Fruit fly (Drosophila melanogaster) whole organism, prepupa: ENCODE data around the gene Cht11.

Experiments used
- CG10669 ChIP-seq: fragments of 200-800 bp; sonication (Bioruptor generic); optimal IDR thresholded peaks from 3 replicates; lab custom pipeline; 2018; ENCODE audit warnings: missing biosample characterization, mild to moderate bottlenecking, missing genetic modification characterization, moderate library complexity
- CG11762 ChIP-seq: fragments of 200-800 bp; sonication (Bioruptor generic); optimal IDR thresholded peaks from 3 replicates; lab custom pipeline; 2016; ENCODE audit warnings: missing biosample characterization, missing genetic modification characterization; ENCODE audit not compliant: insufficient read depth
- CG11902 ChIP-seq: fragments of 200-800 bp; sonication (Bioruptor generic); optimal IDR thresholded peaks from 3 replicates; lab custom pipeline; 2016; ENCODE audit warnings: missing biosample characterization, missing genetic modification characterization
- CG15336 ChIP-seq: fragments of 200-800 bp; sonication (Bioruptor generic); IDR thresholded peaks from 2 replicates; pipeline ENCODE4 v1.3.6; 2022; ENCODE audit warnings: missing biosample characterization, missing genetic modification characterization
- CG1621 ChIP-seq: fragments of 200-800 bp; sonication (Bioruptor generic); optimal IDR thresholded peaks from 3 replicates; lab custom pipeline; 2018; ENCODE audit warnings: missing biosample characterization, mild to moderate bottlenecking, missing genetic modification characterization
- CG16779 ChIP-seq: fragments of 200-800 bp; sonication (Bioruptor generic); optimal IDR thresholded peaks from 3 replicates; lab custom pipeline; 2017; ENCODE audit warnings: missing biosample characterization, mild to moderate bottlenecking, missing genetic modification characterization
- CG3032 ChIP-seq: fragments of 200-800 bp; optimal IDR thresholded peaks from 2 replicates; lab custom pipeline; 2019; ENCODE audit warnings: missing biosample characterization, mild to moderate bottlenecking, missing genetic modification characterization, moderate library complexity
- CG31627 ChIP-seq: fragments of 200-800 bp; sonication (Bioruptor generic); optimal IDR thresholded peaks from 3 replicates; lab custom pipeline; 2016; ENCODE audit warnings: missing biosample characterization, missing genetic modification characterization
- CG3919 ChIP-seq: fragments of 200-800 bp; sonication (Bioruptor generic); optimal IDR thresholded peaks from 3 replicates; lab custom pipeline; 2016; ENCODE audit warnings: missing biosample characterization, missing genetic modification characterization
- CG4318 ChIP-seq: fragments of 200-800 bp; sonication (Bioruptor generic); optimal IDR thresholded peaks from 3 replicates; lab custom pipeline; 2017; ENCODE audit warnings: missing biosample characterization, mild to moderate bottlenecking, missing genetic modification characterization
- CG6163 ChIP-seq: fragments of 200-800 bp; sonication (Bioruptor generic); IDR thresholded peaks from 3 replicates; pipeline ENCODE4 v1.3.6; 2022; ENCODE audit warnings: missing biosample characterization, missing genetic modification characterization
- CG6276 ChIP-seq: fragments of 200-800 bp; sonication (Bioruptor generic); optimal IDR thresholded peaks from 2 replicates; lab custom pipeline; 2017; ENCODE audit warnings: missing biosample characterization, mild to moderate bottlenecking, missing genetic modification characterization
- CG6808 ChIP-seq: fragments of 200-800 bp; sonication (Bioruptor generic); optimal IDR thresholded peaks from 3 replicates; lab custom pipeline; 2017; ENCODE audit warnings: missing biosample characterization, missing genetic modification characterization, mild to moderate bottlenecking, moderate library complexity, missing genetic modification reagents
- CG7368 ChIP-seq: fragments of 200-800 bp; sonication (Bioruptor generic); optimal IDR thresholded peaks from 3 replicates; lab custom pipeline; 2016; ENCODE audit warnings: missing biosample characterization, missing genetic modification characterization
- CG8119 ChIP-seq: fragments of 200-800 bp; sonication (Bioruptor generic); IDR thresholded peaks from 3 replicates; pipeline ENCODE4 v1.3.6; 2022; ENCODE audit warnings: missing biosample characterization, missing genetic modification characterization
- CG8319 ChIP-seq: fragments of 200-800 bp; sonication (Bioruptor generic); optimal IDR thresholded peaks from 3 replicates; lab custom pipeline; 2016; ENCODE audit warnings: missing biosample characterization, missing genetic modification characterization
- CG8632 ChIP-seq: fragments of 200-800 bp; sonication (Bioruptor generic); optimal IDR thresholded peaks from 3 replicates; lab custom pipeline; 2016; ENCODE audit warnings: missing biosample characterization, missing genetic modification characterization
- CG9139 ChIP-seq: fragments of 200-800 bp; sonication (Bioruptor generic); optimal IDR thresholded peaks from 3 replicates; lab custom pipeline; 2017; ENCODE audit warnings: missing biosample characterization, mild to moderate bottlenecking, missing genetic modification characterization
- Eip75B ChIP-seq: fragments of 200-800 bp; sonication (Bioruptor generic); optimal IDR thresholded peaks from 3 replicates; lab custom pipeline; 2016; ENCODE audit warnings: missing biosample characterization, missing genetic modification characterization
- Eip78C ChIP-seq: fragments of 200-800 bp; sonication (Bioruptor generic); peaks from one replicate; lab custom pipeline; 2016; ENCODE audit warnings: missing biosample characterization, missing genetic modification characterization
- Eip93F ChIP-seq: fragments of 200-800 bp; sonication (Bioruptor generic); optimal IDR thresholded peaks from 2 replicates; lab custom pipeline; 2016; ENCODE audit warnings: missing biosample characterization, mild to moderate bottlenecking, missing genetic modification characterization
- Ets21C ChIP-seq: fragments of 200-800 bp; sonication (Bioruptor generic); optimal IDR thresholded peaks from 3 replicates; lab custom pipeline; 2016; ENCODE audit warnings: missing biosample characterization, missing genetic modification characterization
- Ets96B ChIP-seq: fragments of 200-800 bp; optimal IDR thresholded peaks from 2 replicates; lab custom pipeline; 2019; ENCODE audit warnings: missing biosample characterization, mild to moderate bottlenecking, missing genetic modification characterization, moderate library complexity
- Gug ChIP-seq: fragments of 200-800 bp; sonication (Bioruptor generic); IDR thresholded peaks from 2 replicates; pipeline ENCODE4 v1.3.6; 2022; ENCODE audit warnings: missing biosample characterization, missing genetic modification characterization
- Hr39 ChIP-seq: fragments of 200-800 bp; sonication (Bioruptor generic); optimal IDR thresholded peaks from 2 replicates; lab custom pipeline; 2016; ENCODE audit warnings: missing biosample characterization, missing genetic modification characterization
- Hr4 ChIP-seq: fragments of 200-800 bp; sonication (Bioruptor generic); optimal IDR thresholded peaks from 3 replicates; lab custom pipeline; 2016; ENCODE audit warnings: missing biosample characterization, missing genetic modification characterization
- Met ChIP-seq: fragments of 200-800 bp; sonication (Bioruptor generic); optimal IDR thresholded peaks from 3 replicates; lab custom pipeline; 2016; ENCODE audit warnings: missing biosample characterization, missing genetic modification characterization
- Smox ChIP-seq: fragments of 200-800 bp; sonication (Bioruptor generic); optimal IDR thresholded peaks from 3 replicates; lab custom pipeline; 2016; ENCODE audit warnings: missing biosample characterization, missing genetic modification characterization
- Sox102F ChIP-seq: fragments of 200-800 bp; sonication (Bioruptor generic); optimal IDR thresholded peaks from 2 replicates; lab custom pipeline; 2016; ENCODE audit warnings: missing biosample characterization, mild to moderate bottlenecking, missing genetic modification characterization
- Sox15 ChIP-seq: fragments of 200-800 bp; sonication (Bioruptor generic); optimal IDR thresholded peaks from 3 replicates; lab custom pipeline; 2016; ENCODE audit warnings: missing biosample characterization, missing genetic modification characterization
- cyc ChIP-seq: fragments of 200-800 bp; sonication (Bioruptor generic); optimal IDR thresholded peaks from 3 replicates; lab custom pipeline; 2016; ENCODE audit warnings: missing biosample characterization, missing genetic modification characterization
- dac ChIP-seq: fragments of 200-800 bp; sonication (Bioruptor generic); optimal IDR thresholded peaks from 2 replicates; lab custom pipeline; 2017; ENCODE audit warnings: missing biosample characterization, mild to moderate bottlenecking, missing genetic modification characterization
- dsx ChIP-seq: fragments of 200-800 bp; optimal IDR thresholded peaks from 3 replicates; lab custom pipeline; 2019; ENCODE audit warnings: missing biosample characterization, mild to moderate bottlenecking, missing genetic modification characterization, moderate library complexity; ENCODE audit not compliant: poor library complexity, severe bottlenecking
- eg ChIP-seq: fragments of 200-800 bp; sonication (Bioruptor generic); IDR thresholded peaks from 3 replicates; pipeline ENCODE4 v1.3.6; 2022; ENCODE audit warnings: missing biosample characterization, missing genetic modification characterization
- esn ChIP-seq: fragments of 200-800 bp; sonication (Bioruptor generic); optimal IDR thresholded peaks from 2 replicates; lab custom pipeline; 2016; ENCODE audit warnings: missing biosample characterization, mild to moderate bottlenecking, missing genetic modification characterization, moderate library complexity
- fd59A ChIP-seq: fragments of 200-800 bp; sonication (Bioruptor generic); optimal IDR thresholded peaks from 2 replicates; lab custom pipeline; 2017; ENCODE audit warnings: missing biosample characterization, mild to moderate bottlenecking, missing genetic modification characterization, missing genetic modification reagents
- fd85E ChIP-seq: fragments of 200-800 bp; sonication (Bioruptor generic); optimal IDR thresholded peaks from 3 replicates; lab custom pipeline; 2016; ENCODE audit warnings: missing biosample characterization, missing genetic modification characterization
- lz ChIP-seq: fragments of 200-800 bp; sonication (Bioruptor generic); optimal IDR thresholded peaks from 3 replicates; lab custom pipeline; 2016; ENCODE audit warnings: missing biosample characterization, missing genetic modification characterization
- pdm3 ChIP-seq: fragments of 200-800 bp; sonication (Bioruptor generic); optimal IDR thresholded peaks from 3 replicates; lab custom pipeline; 2016; ENCODE audit warnings: missing biosample characterization, missing genetic modification characterization
- salr ChIP-seq, 2 experiments: fragments of 200-800 bp; sonication (Bioruptor generic); optimal IDR thresholded peaks; 3 replicates each; lab custom pipeline; 2016 to 2018; ENCODE audit warnings: missing biosample characterization in 2 of 2, missing genetic modification characterization in 2 of 2, mild to moderate bottlenecking in 1 of 2
- spab ChIP-seq: fragments of 200-800 bp; sonication (Bioruptor generic); optimal IDR thresholded peaks from 2 replicates; lab custom pipeline; 2017; ENCODE audit warnings: missing biosample characterization, mild to moderate bottlenecking, missing genetic modification characterization, missing genetic modification reagents
- ss ChIP-seq, 2 experiments: fragments of 200-800 bp; sonication (Bioruptor generic); optimal IDR thresholded peaks; 2 replicates in 1 of 2; 3 replicates in 1 of 2; lab custom pipeline; 2017 to 2018; ENCODE audit warnings: mild to moderate bottlenecking in 2 of 2, missing biosample characterization in 2 of 2, missing genetic modification characterization in 2 of 2, moderate library complexity in 1 of 2
- svp ChIP-seq: fragments of 200-800 bp; sonication (Bioruptor generic); peaks from one replicate; lab custom pipeline; 2016; ENCODE audit warnings: missing biosample characterization, missing genetic modification characterization
- topi ChIP-seq: fragments of 200-800 bp; sonication (Bioruptor generic); optimal IDR thresholded peaks from 3 replicates; lab custom pipeline; 2016; ENCODE audit warnings: missing biosample characterization, missing genetic modification characterization
- vri ChIP-seq: fragments of 200-800 bp; sonication (Bioruptor generic); optimal IDR thresholded peaks from 3 replicates; lab custom pipeline; 2016; ENCODE audit warnings: missing biosample characterization, mild to moderate bottlenecking, missing genetic modification characterization

The Cht11 gene

DNA sequence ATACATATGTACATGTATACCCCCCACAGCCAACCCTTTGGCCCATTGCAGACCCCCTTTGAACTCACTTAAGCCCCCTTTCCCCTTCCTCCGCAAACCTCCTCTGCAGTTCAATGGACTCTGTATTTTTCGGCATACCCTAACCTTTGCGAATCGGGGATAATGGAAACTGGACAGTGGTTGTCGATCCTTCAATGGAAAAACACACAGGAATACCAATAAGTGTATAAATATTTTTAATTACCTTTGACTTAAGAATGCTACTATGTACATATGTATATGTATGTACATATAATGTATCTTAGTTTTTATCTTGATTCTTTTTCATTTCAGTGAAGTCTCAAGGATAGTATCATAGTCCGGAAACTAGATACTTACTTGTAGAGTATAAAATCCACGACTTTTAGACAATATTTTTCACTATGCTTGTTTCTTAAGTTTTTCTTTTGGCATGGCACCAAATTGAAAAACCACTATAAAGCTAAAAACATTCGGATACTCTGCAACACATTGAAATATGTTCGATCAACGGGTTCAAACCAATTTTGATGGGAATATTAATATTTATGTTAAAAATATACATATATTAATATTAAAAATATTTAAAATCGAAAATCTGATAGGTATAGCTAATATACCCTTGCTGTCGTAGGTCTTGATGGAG, 7.1 kb upstream of the Cht11 start (continued):
- TF ChIP-seq CG31627 (GFP tag; lab: Kevin White, UChicago): peak; percentile 29
- peak; percentile 79 for TF ChIP-seq CG8119
- TF ChIP-seq CG16779 (tag; lab: Kevin White, UChicago): peak; percentile 21
- TF ChIP-seq CG9139 (GFP tag; lab: Kevin White, UChicago): peak; percentile 21
- peak; percentile 46 for TF ChIP-seq Smox (GFP tag; lab: Kevin White, UChicago)
- TF ChIP-seq Ets96B: peak; percentile 26
- peak; percentile 63 for TF ChIP-seq topi (GFP tag; lab: Kevin White, UChicago)
- peak; percentile 49 for TF ChIP-seq CG4318
- peak; percentile 87 for TF ChIP-seq Eip78C (GFP tag; lab: Kevin White, UChicago)
- no peak for TF ChIP-seq Gug
- peak; percentile 47 for TF ChIP-seq cyc (GFP tag; lab: Kevin White, UChicago)
- peak; percentile 7 for TF ChIP-seq CG11902
- peak; percentile 7 for TF ChIP-seq Sox15 (GFP tag; lab: Kevin White, UChicago)
- no peak for TF ChIP-seq fd85E (GFP tag; lab: Kevin White, UChicago)
- no peak for TF ChIP-seq spab (GFP tag; lab: Kevin White, UChicago)
- TF ChIP-seq Hr4 (GFP tag; lab: Kevin White, UChicago): peak; percentile 53
- TF ChIP-seq Eip93F (GFP tag; lab: Kevin White, UChicago): no peak
- TF ChIP-seq CG3919 (GFP tag; lab: Kevin White, UChicago): peak; percentile 56
- peak; percentile 8 for TF ChIP-seq Sox102F (GFP tag; lab: Kevin White, UChicago)
- TF ChIP-seq CG3032 (tag; lab: Kevin White, UChicago): peak; percentile 10
- TF ChIP-seq fd59A: no peak
- TF ChIP-seq ss (GFP tag; optimal IDR thresholded peaks at IDR 0.05; lab: Kevin White, UChicago): peak in 1 of 2 experiments; percentile 23
- peak; percentile 70 for TF ChIP-seq esn (GFP tag; lab: Kevin White, UChicago)
- TF ChIP-seq CG10669: peak; percentile 42
- peak in 1 of 2 experiments; percentile 53 for TF ChIP-seq salr (GFP tag; optimal IDR thresholded peaks at IDR 0.05; lab: Kevin White, UChicago)
- peak; percentile 26 for TF ChIP-seq dsx (GFP tag; lab: Kevin White, UChicago)
- TF ChIP-seq CG15336 (GFP tag; lab: Robert Waterston, UW): peak; percentile 72
- peak; percentile 77 for TF ChIP-seq svp
- peak; percentile 13 for TF ChIP-seq dac (GFP tag; lab: Kevin White, UChicago)
- peak; percentile 60 for TF ChIP-seq lz (GFP tag; lab: Kevin White, UChicago)
- peak; percentile 34 for TF ChIP-seq CG8319 (GFP tag; lab: Kevin White, UChicago)
- TF ChIP-seq eg (GFP tag; lab: Robert Waterston, UW): peak; percentile 83
- TF ChIP-seq CG7368 (GFP tag; lab: Kevin White, UChicago): peak; percentile 2
- peak; percentile 14 for TF ChIP-seq CG6808

DNA sequence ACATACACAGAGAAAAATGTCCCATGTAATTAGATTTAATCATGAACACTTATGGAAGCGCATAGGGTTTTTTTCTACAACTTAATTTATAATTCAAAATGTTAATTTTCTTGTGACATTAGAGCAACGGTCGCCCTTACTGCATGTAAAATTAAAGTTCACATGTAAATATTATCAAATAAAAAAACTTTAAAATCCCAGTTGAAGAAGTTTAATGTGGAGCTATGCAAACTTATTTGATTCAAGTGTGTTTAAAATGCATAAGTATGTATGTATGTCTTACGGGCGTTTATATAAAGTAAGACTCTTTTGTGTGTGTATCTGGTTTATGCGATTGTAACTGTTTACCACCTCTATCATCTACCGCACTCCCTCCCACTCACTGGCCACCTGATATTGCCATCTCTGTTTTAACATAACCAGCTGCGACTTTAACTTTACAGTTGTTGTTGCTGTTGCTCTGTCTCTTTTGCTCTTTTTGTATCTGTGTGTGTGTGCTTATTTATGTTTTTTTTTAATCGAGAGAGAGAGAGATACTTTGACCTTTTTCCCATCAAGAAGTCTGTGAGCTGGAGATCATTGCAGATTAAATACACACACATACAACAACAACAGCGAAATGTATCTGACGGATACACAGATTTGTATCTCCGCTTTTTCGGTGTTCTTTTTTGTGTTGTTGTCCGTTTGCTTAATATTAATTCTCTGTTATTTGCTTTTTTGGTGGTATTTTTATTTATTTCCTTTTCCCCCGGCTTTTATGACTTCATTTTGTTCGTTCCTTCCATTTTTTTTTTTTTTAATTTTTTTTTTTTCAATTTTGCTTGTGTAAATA, 6.3 kb upstream of the Cht11 start:
- TF ChIP-seq CG8632 (GFP tag; lab: Kevin White, UChicago) (peak; percentile 88), Eip75B (GFP tag; lab: Kevin White, UChicago) (peak; percentile 92), Eip78C (GFP tag; lab: Kevin White, UChicago) (peak; percentile 99), CG6276 (GFP tag; lab: Kevin White, UChicago) (peak; percentile 72), Met (GFP tag; lab: Kevin White, UChicago) (peak; percentile 92), Ets21C (peak; percentile 91), vri (GFP tag; lab: Kevin White, UChicago) (peak; percentile 77), Smox (GFP tag; lab: Kevin White, UChicago) (peak; percentile 92), topi (GFP tag; lab: Kevin White, UChicago) (peak; percentile 86), pdm3 (GFP tag; lab: Kevin White, UChicago) (peak; percentile 95), CG8319 (GFP tag; lab: Kevin White, UChicago) (peak; percentile 63), ss (GFP tag; optimal IDR thresholded peaks at IDR 0.05; lab: Kevin White, UChicago) (peak; percentile 81 to 92), CG1621 (tag; lab: Kevin White, UChicago) (peak; percentile 73), Hr39 (GFP tag; lab: Kevin White, UChicago) (peak; percentile 91), CG6163 (peak; percentile 77; the same call in 2 of the 3 replicates), CG11762 (peak; percentile 48), Sox15 (GFP tag; lab: Kevin White, UChicago) (peak; percentile 90), dsx (GFP tag; lab: Kevin White, UChicago) (peak; percentile 85), CG6808 (peak; percentile 69), eg (GFP tag; lab: Robert Waterston, UW) (peak; percentile 70), spab (GFP tag; lab: Kevin White, UChicago) (peak; percentile 66), Eip93F (GFP tag; lab: Kevin White, UChicago) (peak; percentile 85), cyc (GFP tag; lab: Kevin White, UChicago) (peak; percentile 79), CG15336 (GFP tag; lab: Robert Waterston, UW) (peak; percentile 88), salr (GFP tag; optimal IDR thresholded peaks at IDR 0.05; lab: Kevin White, UChicago) (peak; percentile 77 to 78)
